Fruit fly (Drosophila melanogaster): Measurements from ENCODE around the gene CG5909.

dm6 chr3R:27185933-27186571 lies 25.1 kb downstream of the CG5909 start:
- no peak for TF ChIP-seq CG33017 (tag; optimal IDR thresholded peaks at IDR 0.05)
- no peak for TF ChIP-seq Clk (GFP tag; optimal IDR thresholded peaks at IDR 0.05)
- TF ChIP-seq Mnt (GFP tag; optimal IDR thresholded peaks at IDR 0.05) = no peak
- TF ChIP-seq CG12768 (GFP tag; optimal IDR thresholded peaks at IDR 0.05) = no peak
- TF ChIP-seq bab1 (GFP tag; optimal IDR thresholded peaks at IDR 0.05) = no peak
- TF ChIP-seq CG7045 (GFP tag; optimal IDR thresholded peaks at IDR 0.05) = no peak
- no peak for TF ChIP-seq Crg-1 (GFP tag; optimal IDR thresholded peaks at IDR 0.05)

Measured in whole organism, adult.